Worm (Caenorhabditis elegans): ENCODE measurements around the gene nurf-1.

DNA sequence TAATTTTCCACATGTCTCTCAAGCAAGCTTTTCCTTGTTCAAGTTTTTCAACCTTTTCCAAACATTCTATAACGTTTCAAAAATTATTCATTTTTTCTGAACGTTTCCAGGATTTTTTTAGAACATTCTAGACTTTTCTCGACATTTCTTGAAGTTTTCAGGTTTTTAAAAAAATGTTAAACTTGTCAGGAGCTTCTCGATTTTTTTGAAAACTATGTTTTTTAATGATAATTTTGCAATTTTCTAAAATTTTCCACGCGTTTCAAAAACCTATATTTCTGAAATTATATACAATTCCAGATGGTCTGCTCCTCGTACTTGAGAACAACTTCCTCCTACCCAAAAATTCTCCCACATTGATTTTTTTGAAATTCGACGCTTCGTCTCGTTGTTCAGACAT lies 64.8 kb downstream of the nurf-1 start, which contains the start of gene dmsr-6:
- TF ChIP-seq che-1 (tag; optimal IDR thresholded peaks at IDR 0.05) (no peak), nhr-11 (tag; optimal IDR thresholded peaks at IDR 0.05) (no peak), F13H6.1 (tag; optimal IDR thresholded peaks at IDR 0.05) (no peak), rnt-1 (tag; optimal IDR thresholded peaks at IDR 0.05) (no peak), unc-42 (tag; optimal IDR thresholded peaks at IDR 0.05) (no peak), ama-1 (optimal IDR thresholded peaks at IDR 0.05) (no peak), pqm-1 (tag; optimal IDR thresholded peaks at IDR 0.05) (no peak)
